Fruit fly (Drosophila melanogaster) ovary, adult (tissue): ENCODE data around the gene RnpS1.

Experiments used
- CG17801 ChIP-seq: fragments of 200-800 bp; optimal IDR thresholded peaks from 2 replicates; lab custom pipeline; 2019; ENCODE audit warnings: missing biosample characterization, mild to moderate bottlenecking, missing genetic modification characterization, moderate library complexity; ENCODE audit not compliant: partially characterized antibody

Gene RnpS1

dm6 chr3R:9593408-9594250 is 41.8 kb downstream of the RnpS1 start:
- TF ChIP-seq CG17801, result peak; percentile 80

- no peak for TF ChIP-seq CG17801
Measured at dm6 chr3R:9594251-9594581, 42.4 kb downstream of the RnpS1 start.

- TF ChIP-seq CG17801, result no peak
Measured at dm6 chr3R:9594839-9595238, 43.0 kb downstream of the RnpS1 start.

dm6 chr3R:9595681-9596357 is 44.0 kb downstream of the RnpS1 start:
- no peak for TF ChIP-seq CG17801

dm6 chr3R:9596615-9597014 is 44.8 kb downstream of the RnpS1 start:
- no peak for TF ChIP-seq CG17801

- TF ChIP-seq CG17801, result no peak
Measured at dm6 chr3R:9598099-9598498, 46.3 kb downstream of the RnpS1 start.

- peak; percentile 74 for TF ChIP-seq CG17801
Measured at dm6 chr3R:9600558-9600959, 48.7 kb downstream of the RnpS1 start.

- TF ChIP-seq CG17801, result peak; percentile 40
Measured at dm6 chr3R:9601949-9602348, 50.1 kb downstream of the RnpS1 start.
